Worm (Caenorhabditis elegans): ENCODE data around the gene clec-84.

DNA sequence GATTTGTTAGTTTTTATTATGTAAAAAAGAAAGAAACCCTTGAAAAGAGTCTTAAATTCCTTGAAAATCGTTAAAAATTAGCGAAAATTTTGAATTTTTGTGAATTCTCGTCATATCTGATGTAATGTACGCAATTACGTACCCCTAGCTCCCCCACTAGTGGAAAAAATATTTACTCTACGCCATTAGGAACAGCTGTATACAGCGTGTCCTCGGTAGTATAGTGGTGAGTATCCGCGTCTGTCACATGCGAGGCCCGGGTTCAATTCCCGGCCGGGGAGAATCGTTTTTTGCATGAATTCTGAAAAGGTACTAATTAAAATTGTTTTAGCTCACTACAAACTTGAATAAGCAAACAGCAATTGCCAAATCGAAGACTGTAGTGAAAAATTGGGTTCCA lies 42.4 kb upstream of the clec-84 start:
- TF ChIP-seq hmg-4 (GFP tag; optimal IDR thresholded peaks at IDR 0.05): no peak
- no peak for TF ChIP-seq flt-1 (GFP tag; IDR thresholded peaks at IDR 0.05)
- TF ChIP-seq aly-1 (tag; optimal IDR thresholded peaks at IDR 0.05): no peak
- no peak for TF ChIP-seq hnd-1 (tag; optimal IDR thresholded peaks at IDR 0.05)
- no peak for TF ChIP-seq hmbx-1 (tag; optimal IDR thresholded peaks at IDR 0.05)
- TF ChIP-seq ceh-36 (tag; optimal IDR thresholded peaks at IDR 0.05): no peak
- TF ChIP-seq ama-1 (optimal IDR thresholded peaks at IDR 0.05): no peak
- TF ChIP-seq ets-7 (tag; optimal IDR thresholded peaks at IDR 0.05): no peak
- TF ChIP-seq pes-1 (GFP tag; IDR thresholded peaks at IDR 0.05): no peak

All from whole organism, early embryonic.